Worm (Caenorhabditis elegans) whole organism, late embryonic: ENCODE measurements around the gene B0035.21.

Experiments used
- K09A11.1 ChIP-seq: sonication (generic microtip); optimal IDR thresholded peaks from 2 replicates; lab custom pipeline; 2017; ENCODE audit warnings: antibody characterized with exemption, mild to moderate bottlenecking, missing genetic modification characterization, missing compliant biosample characterization; ENCODE audit not compliant: insufficient read depth
- Y22D7AL.16 ChIP-seq: sonication (generic microtip); optimal IDR thresholded peaks from 2 replicates; lab custom pipeline; 2016; ENCODE audit warnings: missing genetic modification characterization, missing compliant biosample characterization
- ceh-34 ChIP-seq: sonication (generic microtip); optimal IDR thresholded peaks from 2 replicates; lab custom pipeline; 2016; ENCODE audit warnings: mild to moderate bottlenecking, missing genetic modification characterization, missing compliant biosample characterization
- dmd-4 ChIP-seq: sonication (generic microtip); optimal IDR thresholded peaks from 2 replicates; lab custom pipeline; 2016; ENCODE audit warnings: borderline replicate concordance, missing genetic modification characterization, missing compliant biosample characterization
- dve-1 ChIP-seq: sonication (generic microtip); optimal IDR thresholded peaks from 2 replicates; lab custom pipeline; 2017; ENCODE audit warnings: antibody characterized with exemption, mild to moderate bottlenecking, missing genetic modification characterization, missing compliant biosample characterization
- nfya-1 ChIP-seq: sonication (generic microtip); optimal IDR thresholded peaks from 2 replicates; lab custom pipeline; 2017; ENCODE audit warnings: missing genetic modification characterization, mild to moderate bottlenecking, missing compliant biosample characterization, antibody characterized with exemption, moderate library complexity
- pha-2 ChIP-seq: sonication (generic microtip); optimal IDR thresholded peaks from 2 replicates; lab custom pipeline; 2017; ENCODE audit warnings: mild to moderate bottlenecking, missing genetic modification characterization, missing compliant biosample characterization
- ref-2 ChIP-seq: sonication (generic microtip); optimal IDR thresholded peaks from 2 replicates; lab custom pipeline; 2016; ENCODE audit warnings: missing genetic modification characterization, missing compliant biosample characterization
- tbx-2 ChIP-seq: sonication (generic microtip); optimal IDR thresholded peaks from 2 replicates; lab custom pipeline; 2016; ENCODE audit warnings: missing genetic modification characterization, missing compliant biosample characterization
- unc-55 ChIP-seq: sonication (generic microtip); optimal IDR thresholded peaks from 2 replicates; lab custom pipeline; 2017; ENCODE audit warnings: missing biosample characterization, missing genetic modification reagents, missing genetic modification characterization
- unc-86 ChIP-seq: sonication (generic microtip); optimal IDR thresholded peaks from 2 replicates; lab custom pipeline; 2016; ENCODE audit warnings: missing genetic modification characterization, missing compliant biosample characterization

- TF ChIP-seq ref-2 (tag; lab: Kevin White, UChicago) = no peak
- TF ChIP-seq tbx-2 (tag; lab: Kevin White, UChicago) = no peak
- no peak for TF ChIP-seq nfya-1 (tag; lab: Kevin White, UChicago)
- TF ChIP-seq unc-55 = no peak
- TF ChIP-seq pha-2 (tag; lab: Kevin White, UChicago) = no peak
- TF ChIP-seq Y22D7AL.16 = no peak
- TF ChIP-seq dmd-4 (tag; lab: Kevin White, UChicago) = no peak
- no peak for TF ChIP-seq K09A11.1 (tag; lab: Kevin White, UChicago)
- no peak for TF ChIP-seq dve-1 (tag; lab: Kevin White, UChicago)
- TF ChIP-seq unc-86 (tag; lab: Kevin White, UChicago) = no peak
- TF ChIP-seq ceh-34 = no peak
These were observed 10.4 kb upstream of the B0035.21 start for ce11 chrIV:11316640-11317039.
